Fruit fly (Drosophila melanogaster): Measurements from ENCODE around the gene CG34288.

DNA sequence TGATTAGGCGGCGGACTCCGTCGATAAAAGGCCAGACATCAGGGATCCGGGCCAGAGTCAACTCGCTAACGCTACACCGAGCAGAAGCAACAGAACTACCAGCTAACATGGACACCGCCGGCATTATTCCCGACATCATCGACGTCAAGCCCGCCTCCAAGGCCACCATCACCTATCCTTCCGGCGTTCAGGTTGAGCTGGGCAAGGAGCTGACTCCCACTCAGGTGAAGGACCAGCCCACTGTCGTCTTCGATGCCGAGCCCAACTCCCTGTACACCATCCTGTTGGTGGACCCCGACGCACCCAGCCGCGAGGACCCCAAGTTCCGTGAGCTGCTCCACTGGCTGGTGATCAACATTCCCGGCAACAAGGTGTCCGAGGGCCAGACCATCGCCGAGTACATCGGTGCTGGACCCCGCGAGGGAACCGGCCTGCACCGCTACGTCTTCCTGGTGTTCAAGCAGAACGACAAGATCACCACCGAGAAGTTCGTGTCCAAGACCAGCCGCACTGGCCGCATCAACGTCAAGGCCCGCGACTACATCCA, 19.0 kb upstream of the CG34288 start, which contains the start of gene Pebp1:
- TF ChIP-seq CTCF (optimal IDR thresholded peaks at IDR 0.05) (no peak), CG8478 (optimal IDR thresholded peaks at IDR 0.05) (no peak)

All from S2 (cell line).